Worm (Caenorhabditis elegans): ENCODE measurements around the gene Y39G8B.1.

The Y39G8B.1 gene

ce11 chrII:14018192-14018591, 44.6 kb upstream of the Y39G8B.1 start (continued):
- TF ChIP-seq zip-11 (GFP tag; IDR thresholded peaks at IDR 0.05) (no peak), duxl-1 (tag; optimal IDR thresholded peaks at IDR 0.05; ENCODE audit: poor library complexity) (peak; percentile 84), lin-15B (tag; optimal IDR thresholded peaks at IDR 0.05) (no peak), dmd-6 (GFP tag; IDR thresholded peaks at IDR 0.05) (peak; percentile 78), mdt-29 (GFP tag; IDR thresholded peaks at IDR 0.05) (peak; percentile 79; the same call in 1 of the 2 replicates), nhr-111 (GFP tag; optimal IDR thresholded peaks at IDR 0.05) (peak; percentile 19)

- TF ChIP-seq tag-97 (GFP tag; IDR thresholded peaks at IDR 0.05) (no peak), pha-4 (GFP tag; IDR thresholded peaks at IDR 0.05) (no peak), pha-4 (tag; optimal IDR thresholded peaks at IDR 0.05) (no peak), nhr-11 (tag; optimal IDR thresholded peaks at IDR 0.05) (no peak), pqm-1 (tag; optimal IDR thresholded peaks at IDR 0.05) (no peak), daf-19 (GFP tag; conservative IDR thresholded peaks at IDR 0.05) (no peak), dve-1 (tag; optimal IDR thresholded peaks at IDR 0.05; ENCODE audit: insufficient read depth) (peak; percentile 13), daf-16 (GFP tag; optimal IDR thresholded peaks at IDR 0.05) (no peak), daf-16 (tag; optimal IDR thresholded peaks at IDR 0.05) (peak; percentile 18), unc-130 (GFP tag; optimal IDR thresholded peaks at IDR 0.05) (no peak), lin-29 (GFP tag; IDR thresholded peaks at IDR 0.05) (no peak)
Observed at ce11 chrII:14016865-14017264, 43.3 kb upstream of the Y39G8B.1 start, which contains the start of gene cyp-37A1. TSS of gene cyp-37A1 (minus strand) at chrII:14016965.

ce11 chrII:14014637-14015036, 41.0 kb upstream of the Y39G8B.1 start:
- no peak for TF ChIP-seq hlh-11 (tag; optimal IDR thresholded peaks at IDR 0.05)
- 0 out of 2 replicates have a peak, but pooled peaks have one; percentile 29 for TF ChIP-seq F44E2.7 (GFP tag; IDR thresholded peaks at IDR 0.05)
- TF ChIP-seq zip-2 (tag; optimal IDR thresholded peaks at IDR 0.05): no peak
- peak; percentile 93 for TF ChIP-seq aha-1 (tag)
- TF ChIP-seq gei-8 (GFP tag; optimal IDR thresholded peaks at IDR 0.05): no peak
- TF ChIP-seq nhr-237 (tag; optimal IDR thresholded peaks at IDR 0.05): no peak

- TF ChIP-seq mes-2 (tag; optimal IDR thresholded peaks at IDR 0.05; ENCODE audit: poor library complexity, severe bottlenecking) (no peak), dmd-6 (GFP tag; IDR thresholded peaks at IDR 0.05) (peak; percentile 14; the same call in 1 of the 2 replicates), ces-1 (GFP tag; optimal IDR thresholded peaks at IDR 0.05) (no peak), daf-16 (GFP tag; optimal IDR thresholded peaks at IDR 0.05) (no peak), daf-16 (tag; optimal IDR thresholded peaks at IDR 0.05) (peak; percentile 45), nhr-28 (tag; optimal IDR thresholded peaks at IDR 0.05) (peak; percentile 41), ctbp-1 (GFP tag; IDR thresholded peaks at IDR 0.05) (no peak), zfp-3 (GFP tag; conservative IDR thresholded peaks at IDR 0.05) (0 out of 2 replicates have a peak, but pooled peaks have one; percentile 18), nhr-42 (GFP tag; IDR thresholded peaks at IDR 0.05) (0 out of 2 replicates have a peak, but pooled peaks have one; percentile 52), lin-13 (GFP tag; optimal IDR thresholded peaks at IDR 0.05) (peak; percentile 63), pqm-1 (tag; optimal IDR thresholded peaks at IDR 0.05) (peak; percentile 80), egl-43 (GFP tag; IDR thresholded peaks at IDR 0.05) (0 out of 2 replicates have a peak, but pooled peaks have one; percentile 30), Y48G9A.11 (GFP tag; IDR thresholded peaks at IDR 0.05) (no peak), dve-1 (tag; optimal IDR thresholded peaks at IDR 0.05; ENCODE audit: insufficient read depth) (peak; percentile 4), unc-62 (GFP tag; optimal IDR thresholded peaks at IDR 0.05 in 1 of 2) (peak in 1 of 2 experiments; percentile 58), unc-62 (tag; optimal IDR thresholded peaks at IDR 0.05) (no peak), hlh-11 (tag; optimal IDR thresholded peaks at IDR 0.05) (peak; percentile 7)
Observed at ce11 chrII:14010656-14011376, 37.2 kb upstream of the Y39G8B.1 start, which contains the start of gene F01D5.8. TSS of gene F01D5.8 (plus strand) at chrII:14010706.

Measured in whole organism, L4 larva.